Worm (Caenorhabditis elegans): Measurements from ENCODE around the gene npax-3.

DNA sequence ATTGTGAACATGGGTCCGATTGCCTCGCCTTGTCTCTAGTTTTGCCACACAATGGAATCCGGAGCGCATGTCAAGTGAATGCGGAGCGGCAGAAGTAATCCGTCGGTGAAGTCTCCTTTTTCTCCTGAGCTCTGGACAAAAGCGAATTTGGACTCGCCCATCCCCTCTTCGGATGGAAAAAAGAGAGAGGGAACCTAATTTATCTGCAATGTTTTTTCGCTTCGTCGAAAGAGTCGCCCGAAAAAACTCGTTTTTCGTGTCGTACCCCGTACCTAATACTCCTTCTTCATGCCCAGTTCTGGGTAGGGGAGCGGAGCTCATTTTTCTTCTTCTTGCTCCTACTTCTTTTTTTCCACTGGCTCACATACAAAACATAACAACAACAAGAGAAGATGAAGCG is 42.2 kb upstream of the npax-3 start:
- TF ChIP-seq nhr-12 (tag; optimal IDR thresholded peaks at IDR 0.05), result no peak
- no peak for TF ChIP-seq snpc-4 (tag; optimal IDR thresholded peaks at IDR 0.05)
- no peak for TF ChIP-seq lin-13 (GFP tag; optimal IDR thresholded peaks at IDR 0.05)
- TF ChIP-seq sma-3 (GFP tag; optimal IDR thresholded peaks at IDR 0.05), result no peak

Measured in whole organism, L2 larva.